Fruit fly (Drosophila melanogaster) whole organism, embryonic: ENCODE data around the gene CG8372.

ENCODE experiments used
- Antp ChIP-seq: fragments of 200-800 bp; sonication (Bioruptor generic); optimal IDR thresholded peaks from 3 replicates; lab custom pipeline; 2016; ENCODE audit warnings: missing biosample characterization, missing genetic modification characterization
- CG10274 ChIP-seq: fragments of 200-800 bp; sonication (Bioruptor generic); optimal IDR thresholded peaks from 3 replicates; lab custom pipeline; 2017; ENCODE audit warnings: missing biosample characterization, mild to moderate bottlenecking, missing genetic modification characterization
- CG12236 ChIP-seq: fragments of 200-800 bp; sonication (Bioruptor generic); optimal IDR thresholded peaks from 2 replicates; lab custom pipeline; 2016; ENCODE audit warnings: missing biosample characterization, missing genetic modification characterization
- CG12659 ChIP-seq: fragments of 200-800 bp; sonication (Bioruptor generic); optimal IDR thresholded peaks from 3 replicates; lab custom pipeline; 2017; ENCODE audit warnings: mild to moderate bottlenecking, missing biosample characterization, missing genetic modification reagents, missing genetic modification characterization
- CG13775 ChIP-seq: fragments of 200-800 bp; sonication (Bioruptor generic); optimal IDR thresholded peaks from 3 replicates; lab custom pipeline; 2017; ENCODE audit warnings: missing biosample characterization, mild to moderate bottlenecking, missing genetic modification characterization
- CG14050 ChIP-seq: fragments of 200-800 bp; sonication (Bioruptor generic); IDR thresholded peaks from 3 replicates; pipeline ENCODE4 v1.3.6; 2022; ENCODE audit warnings: missing biosample characterization, missing genetic modification characterization
- CG15269 ChIP-seq: fragments of 200-800 bp; sonication (Bioruptor generic); optimal IDR thresholded peaks from 2 replicates; lab custom pipeline; 2018; ENCODE audit warnings: missing biosample characterization, mild to moderate bottlenecking, missing genetic modification characterization, moderate library complexity
- CG1529 ChIP-seq: fragments of 200-800 bp; sonication (Bioruptor generic); optimal IDR thresholded peaks from 3 replicates; lab custom pipeline; 2018; ENCODE audit warnings: missing biosample characterization, missing genetic modification characterization
- CG15514 ChIP-seq: fragments of 200-800 bp; sonication (Bioruptor generic); optimal IDR thresholded peaks from 3 replicates; lab custom pipeline; 2017; ENCODE audit warnings: missing biosample characterization, missing genetic modification characterization, mild to moderate bottlenecking, moderate library complexity, missing genetic modification reagents
- CG17568 ChIP-seq: fragments of 200-800 bp; sonication (Bioruptor generic); optimal IDR thresholded peaks from 2 replicates; lab custom pipeline; 2018; ENCODE audit warnings: missing biosample characterization, mild to moderate bottlenecking, missing genetic modification characterization, moderate library complexity
- CG2678 ChIP-seq: fragments of 200-800 bp; sonication (Bioruptor generic); optimal IDR thresholded peaks from 3 replicates; lab custom pipeline; 2019; ENCODE audit warnings: missing biosample characterization, mild to moderate bottlenecking, missing genetic modification characterization, moderate library complexity
- CG3281 ChIP-seq: fragments of 200-800 bp; sonication (Bioruptor generic); optimal IDR thresholded peaks from 3 replicates; lab custom pipeline; 2017; ENCODE audit warnings: missing biosample characterization, mild to moderate bottlenecking, missing genetic modification characterization
- CG42726 ChIP-seq: fragments of 200-800 bp; sonication (Bioruptor generic); IDR thresholded peaks from 2 replicates; pipeline ENCODE4 v1.3.6; 2022; ENCODE audit warnings: missing biosample characterization, missing genetic modification characterization; ENCODE audit not compliant: partially characterized antibody
- CG4424 ChIP-seq: fragments of 200-800 bp; sonication (Bioruptor generic); optimal IDR thresholded peaks from 3 replicates; lab custom pipeline; 2016; ENCODE audit warnings: missing biosample characterization, missing genetic modification characterization
- CG6254 ChIP-seq: fragments of 200-800 bp; sonication (Bioruptor generic); optimal IDR thresholded peaks from 3 replicates; lab custom pipeline; 2017; ENCODE audit warnings: mild to moderate bottlenecking, missing biosample characterization, missing genetic modification reagents, missing genetic modification characterization
- CHES-1-like ChIP-seq: fragments of 200-800 bp; sonication (Bioruptor generic); optimal IDR thresholded peaks from 2 replicates; lab custom pipeline; 2016; ENCODE audit warnings: missing biosample characterization, missing genetic modification characterization
- Camta ChIP-seq: fragments of 200-800 bp; sonication (Bioruptor generic); optimal IDR thresholded peaks from 2 replicates; lab custom pipeline; 2016; ENCODE audit warnings: missing biosample characterization, missing genetic modification characterization
- Dbx ChIP-seq: fragments of 200-800 bp; sonication (Bioruptor generic); IDR thresholded peaks from 3 replicates; pipeline ENCODE4 v1.3.6; 2022; ENCODE audit warnings: missing biosample characterization, missing genetic modification characterization
- Dfd ChIP-seq, 2 experiments: fragments of >200 bp; optimal IDR thresholded peaks; 2 replicates each; lab custom pipeline; 2017; ENCODE audit warnings: missing biosample characterization in 2 of 2, missing genetic modification characterization in 2 of 2
- H2.0 ChIP-seq: fragments of 200-800 bp; sonication (Bioruptor generic); IDR thresholded peaks from 2 replicates; pipeline ENCODE4 v1.3.6; 2022; ENCODE audit warnings: missing biosample characterization, missing genetic modification characterization
- HmgD ChIP-seq: fragments of 200-800 bp; sonication (Bioruptor generic); optimal IDR thresholded peaks from 3 replicates; lab custom pipeline; 2016; ENCODE audit warnings: missing biosample characterization, missing genetic modification characterization
- Hmr ChIP-seq: fragments of 200-800 bp; sonication (Bioruptor generic); optimal IDR thresholded peaks from 3 replicates; lab custom pipeline; 2017; ENCODE audit warnings: mild to moderate bottlenecking, missing biosample characterization, missing genetic modification reagents, missing genetic modification characterization
- NC2α ChIP-seq: fragments of 200-800 bp; sonication (Bioruptor generic); optimal IDR thresholded peaks from 2 replicates; lab custom pipeline; 2016; ENCODE audit warnings: missing biosample characterization, missing genetic modification characterization
- NK7.1 ChIP-seq: fragments of 200-800 bp; sonication (Bioruptor generic); optimal IDR thresholded peaks from 3 replicates; lab custom pipeline; 2016; ENCODE audit warnings: missing biosample characterization, missing genetic modification characterization
- Oli ChIP-seq: fragments of 200-800 bp; sonication (Bioruptor generic); optimal IDR thresholded peaks from 2 replicates; lab custom pipeline; 2018; ENCODE audit warnings: missing biosample characterization, mild to moderate bottlenecking, missing genetic modification characterization, moderate library complexity
- Six4 ChIP-seq: fragments of 200-800 bp; sonication (Bioruptor generic); optimal IDR thresholded peaks from 2 replicates; lab custom pipeline; 2016; ENCODE audit warnings: missing biosample characterization, missing genetic modification characterization
- amos ChIP-seq: fragments of 200-800 bp; sonication (Bioruptor generic); IDR thresholded peaks from 2 replicates; pipeline ENCODE4 v1.3.6; 2022; ENCODE audit warnings: missing biosample characterization, missing genetic modification characterization; ENCODE audit not compliant: partially characterized antibody
- ara ChIP-seq: fragments of 200-800 bp; sonication (Bioruptor generic); IDR thresholded peaks from 2 replicates; pipeline ENCODE4 v1.3.6; 2022; ENCODE audit warnings: missing biosample characterization, missing genetic modification characterization
- chn ChIP-seq: fragments of 200-800 bp; sonication (Bioruptor generic); optimal IDR thresholded peaks from 2 replicates; lab custom pipeline; 2016; ENCODE audit warnings: missing biosample characterization, missing genetic modification characterization
- crol ChIP-seq: fragments of 200-800 bp; sonication (Bioruptor generic); IDR thresholded peaks from 2 replicates; pipeline ENCODE4 v1.3.6; 2022; ENCODE audit warnings: missing biosample characterization, missing genetic modification characterization
- dmrt99B ChIP-seq: fragments of 200-800 bp; sonication (Bioruptor generic); optimal IDR thresholded peaks from 2 replicates; lab custom pipeline; 2018; ENCODE audit warnings: missing biosample characterization, mild to moderate bottlenecking, missing genetic modification characterization, moderate library complexity
- eve ChIP-seq, 2 experiments: fragments of >200 bp; optimal IDR thresholded peaks; 2 replicates each; lab custom pipeline; 2017; ENCODE audit warnings: missing biosample characterization in 2 of 2, missing genetic modification characterization in 2 of 2
- exex ChIP-seq: fragments of 200-800 bp; sonication (Bioruptor generic); optimal IDR thresholded peaks from 4 replicates; lab custom pipeline; 2018; ENCODE audit warnings: missing biosample characterization, mild to moderate bottlenecking, missing genetic modification characterization, moderate library complexity
- grn ChIP-seq: fragments of 200-800 bp; sonication (Bioruptor generic); optimal IDR thresholded peaks from 3 replicates; lab custom pipeline; 2017; ENCODE audit warnings: missing biosample characterization, missing genetic modification characterization
- lab ChIP-seq: fragments of 200-800 bp; sonication (Bioruptor generic); optimal IDR thresholded peaks from 3 replicates; lab custom pipeline; 2017; ENCODE audit warnings: missing biosample characterization, missing genetic modification characterization, mild to moderate bottlenecking, moderate library complexity, missing genetic modification reagents
- nerfin-1 ChIP-seq: fragments of 200-800 bp; sonication (Bioruptor generic); optimal IDR thresholded peaks from 3 replicates; lab custom pipeline; 2019; ENCODE audit warnings: missing biosample characterization, mild to moderate bottlenecking, missing genetic modification characterization, moderate library complexity
- oc ChIP-seq: fragments of 200-800 bp; sonication (Bioruptor generic); optimal IDR thresholded peaks from 2 replicates; lab custom pipeline; 2018; ENCODE audit warnings: missing biosample characterization, mild to moderate bottlenecking, missing genetic modification characterization, moderate library complexity
- otp ChIP-seq: fragments of 200-800 bp; sonication (Bioruptor generic); IDR thresholded peaks from 3 replicates; pipeline ENCODE4, ENCODE4 v1.3.6; 2022; ENCODE audit warnings: missing biosample characterization, missing genetic modification characterization
- ranshi ChIP-seq: fragments of 200-800 bp; sonication (Bioruptor generic); IDR thresholded peaks from 2 replicates; pipeline ENCODE4 v1.3.6; 2022; ENCODE audit warnings: missing biosample characterization, missing genetic modification characterization
- sens-2 ChIP-seq: fragments of 200-800 bp; sonication (Bioruptor generic); IDR thresholded peaks from 2 replicates; pipeline ENCODE4 v1.3.6; 2022; ENCODE audit warnings: missing biosample characterization, missing genetic modification characterization
- twi ChIP-seq: fragments of 200-800 bp; optimal IDR thresholded peaks from 2 replicates; lab custom pipeline; 2019; ENCODE audit warnings: missing biosample characterization, mild to moderate bottlenecking, missing genetic modification characterization, moderate library complexity

Gene CG8372

DNA sequence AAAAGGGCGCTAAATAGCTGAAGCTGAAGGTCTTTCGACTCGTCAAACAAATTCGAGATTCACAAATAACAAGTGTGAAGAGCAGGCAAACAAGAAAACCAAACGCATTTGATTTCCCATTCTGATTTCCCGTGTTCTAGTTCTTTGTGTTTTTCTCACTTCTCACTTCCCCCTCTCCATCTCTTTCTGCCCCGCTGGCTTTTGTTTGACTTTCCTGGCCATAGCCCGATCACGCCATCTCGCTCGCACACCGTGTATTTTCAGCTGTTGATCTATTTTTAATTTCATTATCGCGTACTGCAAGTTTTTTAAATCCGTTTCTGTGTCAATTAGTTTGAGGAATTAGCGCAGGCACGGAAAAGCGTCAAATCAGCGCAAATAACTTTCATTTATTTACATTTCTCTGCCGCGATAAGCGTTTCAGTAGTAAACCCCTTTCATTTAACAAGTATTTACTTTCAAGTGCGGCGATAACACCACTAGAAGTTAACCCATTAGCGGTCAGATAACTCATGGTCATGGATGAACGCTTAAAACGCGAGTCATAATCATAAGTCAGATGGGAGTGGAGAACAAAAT is 49.0 kb downstream of the CG8372 start (continued):
- no peak for TF ChIP-seq dmrt99B
- peak; percentile 4; the same call in 1 of the 3 replicates for TF ChIP-seq otp (GFP tag; lab: Robert Waterston, UW)
- TF ChIP-seq HmgD (GFP tag; lab: Kevin White, UChicago), result no peak
- peak; percentile 72 for TF ChIP-seq crol (GFP tag; lab: Robert Waterston, UW)
- peak; percentile 4 for TF ChIP-seq Hmr
- 0 out of 2 replicates have a peak, but pooled peaks have one; percentile 45 for TF ChIP-seq sens-2 (GFP tag; lab: Robert Waterston, UW)
- peak; percentile 46 for TF ChIP-seq exex (tag; lab: Kevin White, UChicago)
- TF ChIP-seq ara (GFP tag; lab: Robert Waterston, UW), result peak; percentile 13; the same call in 1 of the 2 replicates
- TF ChIP-seq amos (GFP tag; lab: Robert Waterston, UW), result 0 out of 2 replicates have a peak, but pooled peaks have one; percentile 17
- no peak for TF ChIP-seq twi
- TF ChIP-seq NK7.1, result no peak
- no peak for TF ChIP-seq CHES-1-like (GFP tag; lab: Kevin White, UChicago)
- TF ChIP-seq CG14050 (GFP tag; lab: Robert Waterston, UW), result no peak
- no peak for TF ChIP-seq Dbx (GFP tag; lab: Robert Waterston, UW)
- no peak for TF ChIP-seq Antp (GFP tag; lab: Kevin White, UChicago)
- TF ChIP-seq CG3281, result peak; percentile 4
- TF ChIP-seq CG10274 (GFP tag; lab: Kevin White, UChicago), result no peak
- no peak for TF ChIP-seq CG12659 (GFP tag; lab: Kevin White, UChicago)
- no peak for TF ChIP-seq Camta (GFP tag; lab: Kevin White, UChicago)
- TF ChIP-seq nerfin-1 (tag; lab: Kevin White, UChicago), result no peak
- no peak for TF ChIP-seq CG2678
- TF ChIP-seq eve (GFP tag; optimal IDR thresholded peaks at IDR 0.05; lab: Kevin White, UChicago), result peak in 1 of 2 experiments; percentile 59
- TF ChIP-seq CG42726 (GFP tag; lab: Robert Waterston, UW), result no peak
- no peak for TF ChIP-seq Six4 (GFP tag; lab: Kevin White, UChicago)
- TF ChIP-seq Oli, result no peak
- peak; percentile 3 for TF ChIP-seq lab (GFP tag; lab: Kevin White, UChicago)
- no peak for TF ChIP-seq CG12236 (GFP tag; lab: Kevin White, UChicago)
- peak; percentile 12 for TF ChIP-seq CG15514 (GFP tag; lab: Kevin White, UChicago)
- no peak for TF ChIP-seq CG1529 (GFP tag; lab: Kevin White, UChicago)
- no peak for TF ChIP-seq CG4424 (GFP tag; lab: Kevin White, UChicago)
- no peak for TF ChIP-seq CG6254
- no peak for TF ChIP-seq CG17568 (GFP tag; lab: Kevin White, UChicago)
- TF ChIP-seq H2.0 (GFP tag; lab: Robert Waterston, UW), result 0 out of 2 replicates have a peak, but pooled peaks have one; percentile 1
- no peak for TF ChIP-seq chn (GFP tag; lab: Kevin White, UChicago)
- TF ChIP-seq ranshi, result no peak
- no peak for TF ChIP-seq CG13775 (GFP tag; lab: Kevin White, UChicago)
- TF ChIP-seq oc (tag; lab: Kevin White, UChicago), result peak; percentile 7
- TF ChIP-seq grn (GFP tag; lab: Kevin White, UChicago), result peak; percentile 21
- no peak for TF ChIP-seq Dfd (GFP tag; optimal IDR thresholded peaks at IDR 0.05; lab: Kevin White, UChicago)
- TF ChIP-seq NC2α (GFP tag; lab: Kevin White, UChicago), result no peak
- no peak for TF ChIP-seq CG15269 (tag; lab: Kevin White, UChicago)
